Worm (Caenorhabditis elegans): Measurements from ENCODE around the gene pmk-1.
A peak's percentile ranks its signal among the peaks of the same experiment; 100 is the strongest.

Gene pmk-1

ce11 chrIV:8171376-8171775 lies 22.8 kb downstream of the pmk-1 start:
- TF ChIP-seq unc-86 (tag; optimal IDR thresholded peaks at IDR 0.05) (no peak), nfya-1 (tag; optimal IDR thresholded peaks at IDR 0.05) (no peak), ceh-14 (tag; optimal IDR thresholded peaks at IDR 0.05) (no peak), eyg-1 (tag; optimal IDR thresholded peaks at IDR 0.05) (no peak), nhr-11 (tag; optimal IDR thresholded peaks at IDR 0.05) (no peak), sox-4 (tag; optimal IDR thresholded peaks at IDR 0.05) (no peak), fax-1 (tag; optimal IDR thresholded peaks at IDR 0.05) (no peak), K02D7.2 (tag; optimal IDR thresholded peaks at IDR 0.05) (no peak), pros-1 (tag; optimal IDR thresholded peaks at IDR 0.05) (no peak), ama-1 (optimal IDR thresholded peaks at IDR 0.05) (no peak), unc-55 (GFP tag; optimal IDR thresholded peaks at IDR 0.05) (no peak), lin-11 (tag; optimal IDR thresholded peaks at IDR 0.05) (no peak)

ce11 chrIV:8173610-8174009 lies 25.0 kb downstream of the pmk-1 start:
- TF ChIP-seq hlh-13 (GFP tag; optimal IDR thresholded peaks at IDR 0.05) (no peak), fkh-6 (tag; optimal IDR thresholded peaks at IDR 0.05) (no peak), ceh-45 (GFP tag; IDR thresholded peaks at IDR 0.05) (no peak), lin-11 (tag; optimal IDR thresholded peaks at IDR 0.05) (no peak), eyg-1 (tag; optimal IDR thresholded peaks at IDR 0.05) (no peak)

- TF ChIP-seq elt-2 (tag; optimal IDR thresholded peaks at IDR 0.05) (peak; percentile 48), nhr-232 (tag; optimal IDR thresholded peaks at IDR 0.05) (no peak)
Measured at ce11 chrIV:8174792-8175191, 26.2 kb downstream of the pmk-1 start.

- peak; percentile 11 for TF ChIP-seq ceh-31 (tag; optimal IDR thresholded peaks at IDR 0.05)
- TF ChIP-seq pqm-1 (tag; optimal IDR thresholded peaks at IDR 0.05) = no peak
- peak; percentile 5 for TF ChIP-seq unc-42 (tag; optimal IDR thresholded peaks at IDR 0.05)
Measured at ce11 chrIV:8175686-8176532, 27.3 kb downstream of the pmk-1 start, which contains the start of gene pct-1. Gene pct-1 (plus strand): TSS chrIV:8176482.

ce11 chrIV:8181404-8181803 lies 32.8 kb downstream of the pmk-1 start:
- TF ChIP-seq fkh-10 (GFP tag; optimal IDR thresholded peaks at IDR 0.05) (peak; percentile 80), ceh-30 (tag; optimal IDR thresholded peaks at IDR 0.05) (no peak), unc-55 (GFP tag; optimal IDR thresholded peaks at IDR 0.05) (no peak), fax-1 (tag; optimal IDR thresholded peaks at IDR 0.05) (no peak), hlh-30 (tag; optimal IDR thresholded peaks at IDR 0.05; ENCODE audit: insufficient read depth) (no peak), unc-42 (tag; optimal IDR thresholded peaks at IDR 0.05) (peak; percentile 81)

- TF ChIP-seq madf-2 (tag; optimal IDR thresholded peaks at IDR 0.05) (no peak), nfya-1 (tag; optimal IDR thresholded peaks at IDR 0.05) (peak; percentile 24), unc-55 (GFP tag; optimal IDR thresholded peaks at IDR 0.05) (no peak), unc-42 (tag; optimal IDR thresholded peaks at IDR 0.05) (peak; percentile 65), ama-1 (optimal IDR thresholded peaks at IDR 0.05) (no peak), ref-2 (tag; optimal IDR thresholded peaks at IDR 0.05) (peak; percentile 14)
Measured at ce11 chrIV:8182566-8182965, 34.0 kb downstream of the pmk-1 start.

ce11 chrIV:8183313-8183712 lies 34.7 kb downstream of the pmk-1 start:
- TF ChIP-seq ceh-9 (tag; optimal IDR thresholded peaks at IDR 0.05) (no peak), nfya-1 (tag; optimal IDR thresholded peaks at IDR 0.05) (peak; percentile 77), C08G9.2 (tag; optimal IDR thresholded peaks at IDR 0.05) (peak; percentile 13), ceh-48 (tag; optimal IDR thresholded peaks at IDR 0.05) (peak; percentile 21), sdc-2 (tag; optimal IDR thresholded peaks at IDR 0.05) (peak; percentile 35), hlh-6 (tag; optimal IDR thresholded peaks at IDR 0.05) (peak; percentile 19), ceh-14 (tag; optimal IDR thresholded peaks at IDR 0.05) (peak; percentile 44), ceh-18 (tag; optimal IDR thresholded peaks at IDR 0.05) (peak; percentile 29), lim-6 (tag; optimal IDR thresholded peaks at IDR 0.05) (peak; percentile 19), ceh-31 (tag; optimal IDR thresholded peaks at IDR 0.05) (peak; percentile 85), ceh-24 (tag; optimal IDR thresholded peaks at IDR 0.05) (no peak), sox-2 (GFP tag; IDR thresholded peaks at IDR 0.05) (no peak), unc-42 (tag; optimal IDR thresholded peaks at IDR 0.05) (peak; percentile 70), elt-4 (tag; optimal IDR thresholded peaks at IDR 0.05) (peak; percentile 50), unc-55 (GFP tag; optimal IDR thresholded peaks at IDR 0.05) (no peak), F13H6.1 (tag; optimal IDR thresholded peaks at IDR 0.05) (peak; percentile 29), ceh-19 (GFP tag; optimal IDR thresholded peaks at IDR 0.05) (peak; percentile 50), syd-9 (tag; optimal IDR thresholded peaks at IDR 0.05) (peak; percentile 21), pqm-1 (tag; optimal IDR thresholded peaks at IDR 0.05) (peak; percentile 25), ref-2 (tag; optimal IDR thresholded peaks at IDR 0.05) (peak; percentile 63), sox-4 (tag; optimal IDR thresholded peaks at IDR 0.05) (peak; percentile 37)
